Fruit fly (Drosophila melanogaster): ENCODE measurements around the gene CG13950.

CG13950 gene

dm6 chr2L:855052-855547 is 4.9 kb upstream of the CG13950 start, which contains the start of gene CG13949 (continued):
- TF ChIP-seq CG2875 (GFP tag; optimal IDR thresholded peaks at IDR 0.05), result peak; percentile 22
- TF ChIP-seq wek (GFP tag; optimal IDR thresholded peaks at IDR 0.05), result no peak
- TF ChIP-seq CG10462 (GFP tag; optimal IDR thresholded peaks at IDR 0.05), result peak; percentile 87
- no peak for TF ChIP-seq Usf (GFP tag; optimal IDR thresholded peaks at IDR 0.05)
- TF ChIP-seq D19A (tag; optimal IDR thresholded peaks at IDR 0.05), result no peak
- peak; percentile 44 for TF ChIP-seq sug (tag; optimal IDR thresholded peaks at IDR 0.05)
- peak; percentile 50 for TF ChIP-seq CrebB (tag; optimal IDR thresholded peaks at IDR 0.05)
- peak; percentile 34 for TF ChIP-seq CG8388 (GFP tag; optimal IDR thresholded peaks at IDR 0.05)
- peak; percentile 94 for TF ChIP-seq sens (GFP tag)
- TF ChIP-seq eyg (GFP tag; optimal IDR thresholded peaks at IDR 0.05), result no peak
- peak; percentile 46 for TF ChIP-seq CG3281 (GFP tag; optimal IDR thresholded peaks at IDR 0.05)
- peak in 1 of 2 experiments; percentile 27 for TF ChIP-seq Eip74EF (GFP tag; optimal IDR thresholded peaks at IDR 0.05)
- no peak; the same call in 2 of the 3 replicates for TF ChIP-seq CG6175 (GFP tag; IDR thresholded peaks at IDR 0.05)
- TF ChIP-seq lola (GFP tag; optimal IDR thresholded peaks at IDR 0.05), result peak in 1 of 3 experiments; percentile 35
- no peak for TF ChIP-seq ap (GFP tag; IDR thresholded peaks at IDR 0.05)
- TF ChIP-seq mld (GFP tag; IDR thresholded peaks at IDR 0.05; ENCODE audit: partially characterized antibody), result no peak
- peak; percentile 75 for TF ChIP-seq E2f1 (GFP tag; IDR thresholded peaks at IDR 0.05)
- peak; percentile 69 for TF ChIP-seq CG12155 (GFP tag; optimal IDR thresholded peaks at IDR 0.05)

- TF ChIP-seq jigr1 (GFP tag; IDR thresholded peaks at IDR 0.05) (no peak), CTCF (GFP tag; optimal IDR thresholded peaks at IDR 0.05) (no peak), Rfx (GFP tag; IDR thresholded peaks at IDR 0.05) (peak; percentile 40; the same call in 1 of the 2 replicates), sim (GFP tag; IDR thresholded peaks at IDR 0.05) (0 out of 2 replicates have a peak, but pooled peaks have one; percentile 24), wek (GFP tag; optimal IDR thresholded peaks at IDR 0.05) (peak; percentile 25), CG12071 (GFP tag; optimal IDR thresholded peaks at IDR 0.05) (peak; percentile 26), fd64A (GFP tag; optimal IDR thresholded peaks at IDR 0.05) (peak; percentile 60), kni (GFP tag; optimal IDR thresholded peaks at IDR 0.05) (peak; percentile 50), ara (GFP tag; IDR thresholded peaks at IDR 0.05) (peak; percentile 46; the same call in 1 of the 2 replicates), CG8290 (GFP tag; optimal IDR thresholded peaks at IDR 0.05) (no peak), CG8290 (tag; optimal IDR thresholded peaks at IDR 0.05) (peak in 1 of 2 experiments; percentile 68), CG2875 (GFP tag; optimal IDR thresholded peaks at IDR 0.05) (peak; percentile 40), CG3407 (GFP tag; optimal IDR thresholded peaks at IDR 0.05) (peak; percentile 45), CG1832 (GFP tag; optimal IDR thresholded peaks at IDR 0.05) (no peak), H2.0 (GFP tag; IDR thresholded peaks at IDR 0.05) (no peak), CG3838 (GFP tag; optimal IDR thresholded peaks at IDR 0.05) (no peak), chm (GFP tag; IDR thresholded peaks at IDR 0.05) (peak; percentile 45; the same call in 1 of the 2 replicates), Hmx (GFP tag; optimal IDR thresholded peaks at IDR 0.05) (no peak), CG15601 (tag; optimal IDR thresholded peaks at IDR 0.05) (peak; percentile 49), CG14014 (GFP tag; IDR thresholded peaks at IDR 0.05) (0 out of 2 replicates have a peak, but pooled peaks have one; percentile 19), bsh (GFP tag; optimal IDR thresholded peaks at IDR 0.05) (peak in 1 of 2 experiments; percentile 37), CG4328 (GFP tag; optimal IDR thresholded peaks at IDR 0.05) (peak; percentile 52), pfk (GFP tag; optimal IDR thresholded peaks at IDR 0.05) (peak; percentile 16), lab (GFP tag; optimal IDR thresholded peaks at IDR 0.05) (peak; percentile 73), Xrp1 (GFP tag; IDR thresholded peaks at IDR 0.05) (peak; percentile 59), CG10543 (GFP tag; optimal IDR thresholded peaks at IDR 0.05) (peak; percentile 40), CG6854 (GFP tag; optimal IDR thresholded peaks at IDR 0.05) (peak; percentile 21), CG6254 (GFP tag; optimal IDR thresholded peaks at IDR 0.05) (peak; percentile 21), CG2202 (tag; optimal IDR thresholded peaks at IDR 0.05) (peak; percentile 0), mam (GFP tag; optimal IDR thresholded peaks at IDR 0.05) (no peak), CG34422 (GFP tag; IDR thresholded peaks at IDR 0.05) (no peak), Stat92E (GFP tag; optimal IDR thresholded peaks at IDR 0.05) (no peak), chn (GFP tag; optimal IDR thresholded peaks at IDR 0.05) (no peak), CG11456 (GFP tag; IDR thresholded peaks at IDR 0.05) (0 out of 3 replicates have a peak, but pooled peaks have one; percentile 3)
Measured at dm6 chr2L:856001-856400, 4.0 kb upstream of the CG13950 start.

Data from whole organism, embryonic.